Worm (Caenorhabditis elegans) whole organism, mixed stage, embryonic: ENCODE data around the gene C53C11.4.

Experiments
- ceh-83 ChIP-seq: fragments of 200-800 bp; sonication (Bioruptor generic); optimal IDR thresholded peaks from 2 replicates; lab custom pipeline; 2018; ENCODE audit warnings: mild to moderate bottlenecking, missing genetic modification characterization, missing compliant biosample characterization
- lin-13 ChIP-seq: fragments of 150-350 bp; optimal IDR thresholded peaks from 2 replicates; lab custom pipeline; 2014; ENCODE audit warnings: missing biosample characterization, missing genetic modification characterization
- lsy-2 ChIP-seq: fragments of 150-350 bp; optimal IDR thresholded peaks from 2 replicates; lab custom pipeline; 2014; ENCODE audit warnings: missing biosample characterization, missing genetic modification characterization
- nhr-12 ChIP-seq: fragments of 150-350 bp; optimal IDR thresholded peaks from 2 replicates; lab custom pipeline; 2014; ENCODE audit warnings: missing biosample characterization, missing genetic modification characterization
- nhr-237 ChIP-seq: fragments of 150-350 bp; optimal IDR thresholded peaks from 2 replicates; lab custom pipeline; 2014; ENCODE audit warnings: missing biosample characterization, missing genetic modification characterization

ce11 chrX:17356748-17357147 is 46.0 kb downstream of the C53C11.4 start:
- no peak for TF ChIP-seq nhr-12
- no peak for TF ChIP-seq lin-13 (tag; lab: Kevin White, UChicago)
- TF ChIP-seq ceh-83 (GFP tag; lab: Kevin White, UChicago) = no peak
- TF ChIP-seq lsy-2 = no peak
- TF ChIP-seq nhr-237 (tag; lab: Kevin White, UChicago) = no peak
